Fruit fly (Drosophila melanogaster) whole organism, embryonic: ENCODE measurements around the gene CG4291.

Source experiments
- Adf1 ChIP-seq: fragments of 200-800 bp; sonication (Bioruptor generic); IDR thresholded peaks from 2 replicates; pipeline ENCODE4 v1.3.6; 2022; ENCODE audit warnings: missing biosample characterization, missing genetic modification characterization
- CG1024 ChIP-seq: fragments of 200-800 bp; sonication (Bioruptor generic); IDR thresholded peaks from 2 replicates; pipeline ENCODE4 v1.3.6; 2022; ENCODE audit warnings: missing biosample characterization, missing genetic modification characterization
- CG10565 ChIP-seq: fragments of 200-800 bp; sonication (Bioruptor generic); optimal IDR thresholded peaks from 3 replicates; lab custom pipeline; 2016; ENCODE audit warnings: missing biosample characterization, mild to moderate bottlenecking, missing genetic modification characterization
- CG12744 ChIP-seq: fragments of 200-800 bp; sonication (Bioruptor generic); optimal IDR thresholded peaks from 2 replicates; lab custom pipeline; 2016; ENCODE audit warnings: missing biosample characterization, missing genetic modification characterization
- CG13123 ChIP-seq: fragments of 200-800 bp; sonication (Bioruptor generic); optimal IDR thresholded peaks from 2 replicates; lab custom pipeline; 2016; ENCODE audit warnings: missing biosample characterization, missing genetic modification characterization
- CG34422 ChIP-seq: fragments of 200-800 bp; sonication (Bioruptor generic); IDR thresholded peaks from 3 replicates; pipeline ENCODE4 v1.3.6; 2022; ENCODE audit warnings: missing biosample characterization, missing genetic modification characterization
- CTCF ChIP-seq: fragments of 200-800 bp; sonication (Bioruptor generic); optimal IDR thresholded peaks from 2 replicates; lab custom pipeline; 2017; ENCODE audit warnings: missing biosample characterization, mild to moderate bottlenecking, missing genetic modification characterization, moderate library complexity
- Ets97D ChIP-seq: fragments of 200-800 bp; sonication (Bioruptor generic); optimal IDR thresholded peaks from 3 replicates; lab custom pipeline; 2016; ENCODE audit warnings: missing biosample characterization, missing genetic modification characterization
- NC2β ChIP-seq: fragments of 200-800 bp; sonication (Bioruptor generic); optimal IDR thresholded peaks from 2 replicates; lab custom pipeline; 2016; ENCODE audit warnings: missing biosample characterization, missing genetic modification characterization
- dimm ChIP-seq: fragments of 200-800 bp; sonication (Bioruptor generic); IDR thresholded peaks from 2 replicates; pipeline ENCODE4 v1.3.6; 2022; ENCODE audit warnings: missing biosample characterization, missing genetic modification characterization
- gcm2 ChIP-seq: fragments of 200-800 bp; sonication (Bioruptor generic); optimal IDR thresholded peaks from 2 replicates; lab custom pipeline; 2016; ENCODE audit warnings: missing biosample characterization, missing genetic modification characterization
- h ChIP-seq: fragments of >200 bp; optimal IDR thresholded peaks from 2 replicates; lab custom pipeline; 2017
- sob ChIP-seq: fragments of 200-800 bp; sonication (Bioruptor generic); IDR thresholded peaks from 2 replicates; pipeline ENCODE4 v1.3.6; 2022; ENCODE audit warnings: missing biosample characterization, missing genetic modification characterization
- sug ChIP-seq: fragments of 200-800 bp; optimal IDR thresholded peaks from 2 replicates; lab custom pipeline; 2019; ENCODE audit warnings: missing biosample characterization, mild to moderate bottlenecking, missing genetic modification characterization, moderate library complexity

dm6 chr2L:867899-868605 lies 15.5 kb upstream of the CG4291 start, which contains the start of gene aru:
- TF ChIP-seq dimm (GFP tag; lab: Robert Waterston, UW) (no peak), NC2β (GFP tag; lab: Kevin White, UChicago) (no peak), gcm2 (GFP tag; lab: Kevin White, UChicago) (no peak), sob (peak; percentile 38; the same call in 1 of the 2 replicates), CG34422 (GFP tag; lab: Robert Waterston, UW) (peak; percentile 49; the same call in 1 of the 3 replicates), Ets97D (no peak), Adf1 (GFP tag; lab: Robert Waterston, UW) (no peak), CG1024 (no peak; the same call in 1 of the 2 replicates), CG13123 (GFP tag; lab: Kevin White, UChicago) (no peak), CTCF (GFP tag; lab: Kevin White, UChicago) (peak; percentile 3), CG10565 (GFP tag; lab: Kevin White, UChicago) (no peak), sug (peak; percentile 16), h (no peak), CG12744 (GFP tag; lab: Kevin White, UChicago) (no peak)
